Worm (Caenorhabditis elegans) whole organism, mixed stage, embryonic: ENCODE measurements around the gene eel-1.

Experiments used
- M03D4.4 ChIP-seq: sonication (generic microtip); optimal IDR thresholded peaks from 2 replicates; lab custom pipeline; 2017; ENCODE audit warnings: mild to moderate bottlenecking, missing genetic modification characterization, missing compliant biosample characterization
- bed-3 ChIP-seq: fragments of 200-800 bp; sonication (Bioruptor generic); optimal IDR thresholded peaks from 3 replicates; lab custom pipeline; 2018; ENCODE audit warnings: mild to moderate bottlenecking, missing genetic modification characterization, moderate library complexity, missing compliant biosample characterization
- blmp-1 ChIP-seq: fragments of 150-350 bp; optimal IDR thresholded peaks from 2 replicates; lab custom pipeline; 2014; ENCODE audit warnings: missing biosample characterization, missing genetic modification characterization
- ceh-39 ChIP-seq: fragments of 150-350 bp; optimal IDR thresholded peaks from 2 replicates; lab custom pipeline; 2014; ENCODE audit warnings: missing biosample characterization, missing genetic modification characterization
- ceh-43 ChIP-seq: fragments of 200-800 bp; sonication (Bioruptor generic); optimal IDR thresholded peaks from 2 replicates; lab custom pipeline; 2018; ENCODE audit warnings: mild to moderate bottlenecking, missing genetic modification characterization, moderate library complexity, missing compliant biosample characterization
- ceh-83 ChIP-seq: fragments of 200-800 bp; sonication (Bioruptor generic); optimal IDR thresholded peaks from 2 replicates; lab custom pipeline; 2018; ENCODE audit warnings: mild to moderate bottlenecking, missing genetic modification characterization, missing compliant biosample characterization
- ces-1 ChIP-seq: fragments of 150-350 bp; optimal IDR thresholded peaks from 2 replicates; lab custom pipeline; 2014; ENCODE audit warnings: missing biosample characterization, missing genetic modification reagents, missing genetic modification characterization
- cnd-1 ChIP-seq: fragments of 200-800 bp; sonication (Bioruptor generic); optimal IDR thresholded peaks from 2 replicates; lab custom pipeline; 2018; ENCODE audit warnings: mild to moderate bottlenecking, missing genetic modification characterization, missing compliant biosample characterization
- drap-1 ChIP-seq: fragments of 200-800 bp; sonication (Bioruptor generic); optimal IDR thresholded peaks from 3 replicates; lab custom pipeline; 2018; ENCODE audit warnings: mild to moderate bottlenecking, missing genetic modification characterization, missing compliant biosample characterization
- elt-1 ChIP-seq: sonication (generic microtip); optimal IDR thresholded peaks from 2 replicates; lab custom pipeline; 2017; ENCODE audit warnings: missing genetic modification characterization, mild to moderate bottlenecking, missing compliant biosample characterization, antibody characterized with exemption, moderate library complexity, borderline replicate concordance; ENCODE audit not compliant: insufficient read depth
- elt-3 ChIP-seq: fragments of 150-350 bp; optimal IDR thresholded peaks from 2 replicates; lab custom pipeline; 2014; ENCODE audit warnings: missing biosample characterization, missing genetic modification characterization
- flh-1 ChIP-seq: fragments of 200-800 bp; sonication (Bioruptor generic); optimal IDR thresholded peaks from 2 replicates; lab custom pipeline; 2018; ENCODE audit warnings: mild to moderate bottlenecking, missing genetic modification characterization, moderate library complexity, missing compliant biosample characterization
- ham-2 ChIP-seq: fragments of 200-800 bp; sonication (Bioruptor generic); optimal IDR thresholded peaks from 2 replicates; lab custom pipeline; 2018; ENCODE audit warnings: mild to moderate bottlenecking, missing genetic modification characterization, missing compliant biosample characterization
- hlh-1 ChIP-seq: fragments of 150-350 bp; optimal IDR thresholded peaks from 2 replicates; lab custom pipeline; 2014; ENCODE audit warnings: missing biosample characterization, missing genetic modification reagents, missing genetic modification characterization
- lin-13 ChIP-seq: fragments of 150-350 bp; optimal IDR thresholded peaks from 2 replicates; lab custom pipeline; 2014; ENCODE audit warnings: missing biosample characterization, missing genetic modification characterization
- lin-32 ChIP-seq: fragments of 200-800 bp; sonication (Bioruptor generic); optimal IDR thresholded peaks from 2 replicates; lab custom pipeline; 2018; ENCODE audit warnings: mild to moderate bottlenecking, missing genetic modification characterization, missing compliant biosample characterization
- lsy-2 ChIP-seq: fragments of 150-350 bp; optimal IDR thresholded peaks from 2 replicates; lab custom pipeline; 2014; ENCODE audit warnings: missing biosample characterization, missing genetic modification characterization
- mab-5 ChIP-seq: fragments of 150-350 bp; optimal IDR thresholded peaks from 2 replicates; lab custom pipeline; 2014; ENCODE audit warnings: missing biosample characterization, missing genetic modification characterization
- mep-1 ChIP-seq: fragments of 150-350 bp; optimal IDR thresholded peaks from 2 replicates; lab custom pipeline; 2017; ENCODE audit warnings: missing biosample characterization, missing genetic modification reagents, missing genetic modification characterization, inconsistent platforms
- mls-2 ChIP-seq: sonication (generic microtip); optimal IDR thresholded peaks from 2 replicates; lab custom pipeline; 2016; ENCODE audit warnings: mild to moderate bottlenecking, missing genetic modification characterization, moderate library complexity, missing compliant biosample characterization
- nhr-12 ChIP-seq: fragments of 150-350 bp; optimal IDR thresholded peaks from 2 replicates; lab custom pipeline; 2014; ENCODE audit warnings: missing biosample characterization, missing genetic modification characterization
- nhr-2 ChIP-seq: fragments of 150-350 bp; optimal IDR thresholded peaks from 2 replicates; lab custom pipeline; 2014; ENCODE audit warnings: missing biosample characterization, missing genetic modification characterization
- nhr-237 ChIP-seq: fragments of 150-350 bp; optimal IDR thresholded peaks from 2 replicates; lab custom pipeline; 2014; ENCODE audit warnings: missing biosample characterization, missing genetic modification characterization
- nhr-28 ChIP-seq: fragments of 150-350 bp; optimal IDR thresholded peaks from 2 replicates; lab custom pipeline; 2014; ENCODE audit warnings: missing biosample characterization, missing genetic modification characterization
- nhr-76 ChIP-seq: sonication (generic microtip); optimal IDR thresholded peaks from 2 replicates; lab custom pipeline; 2017; ENCODE audit warnings: missing biosample characterization, missing genetic modification characterization
- pha-4 ChIP-seq: fragments of 150-350 bp; optimal IDR thresholded peaks from 2 replicates; lab custom pipeline; 2018; ENCODE audit warnings: missing biosample characterization, missing genetic modification reagents, missing genetic modification characterization
- snpc-4 ChIP-seq: fragments of 150-350 bp; optimal IDR thresholded peaks from 2 replicates; lab custom pipeline; 2014; ENCODE audit warnings: missing biosample characterization, missing genetic modification characterization
- sptf-1 ChIP-seq: sonication (generic microtip); optimal IDR thresholded peaks from 2 replicates; lab custom pipeline; 2017; ENCODE audit warnings: mild to moderate bottlenecking, missing genetic modification characterization, moderate library complexity, missing compliant biosample characterization
- tbx-8 ChIP-seq: fragments of 200-800 bp; sonication (Bioruptor generic); optimal IDR thresholded peaks from 2 replicates; lab custom pipeline; 2018; ENCODE audit warnings: mild to moderate bottlenecking, missing genetic modification characterization, moderate library complexity, missing compliant biosample characterization
- unc-120 ChIP-seq: sonication (generic microtip); optimal IDR thresholded peaks from 2 replicates; lab custom pipeline; 2017; ENCODE audit warnings: missing genetic modification characterization, missing compliant biosample characterization; ENCODE audit not compliant: poor library complexity, severe bottlenecking
- unc-39 ChIP-seq: fragments of 150-350 bp; optimal IDR thresholded peaks from 2 replicates; lab custom pipeline; 2014; ENCODE audit warnings: missing biosample characterization, missing genetic modification characterization
- zip-8 ChIP-seq: fragments of 150-350 bp; optimal IDR thresholded peaks from 2 replicates; lab custom pipeline; 2014; ENCODE audit warnings: missing biosample characterization, missing genetic modification characterization
- ztf-11 ChIP-seq: fragments of 150-350 bp; optimal IDR thresholded peaks from 2 replicates; lab custom pipeline; 2014; ENCODE audit warnings: missing biosample characterization, missing genetic modification characterization

The eel-1 gene

DNA sequence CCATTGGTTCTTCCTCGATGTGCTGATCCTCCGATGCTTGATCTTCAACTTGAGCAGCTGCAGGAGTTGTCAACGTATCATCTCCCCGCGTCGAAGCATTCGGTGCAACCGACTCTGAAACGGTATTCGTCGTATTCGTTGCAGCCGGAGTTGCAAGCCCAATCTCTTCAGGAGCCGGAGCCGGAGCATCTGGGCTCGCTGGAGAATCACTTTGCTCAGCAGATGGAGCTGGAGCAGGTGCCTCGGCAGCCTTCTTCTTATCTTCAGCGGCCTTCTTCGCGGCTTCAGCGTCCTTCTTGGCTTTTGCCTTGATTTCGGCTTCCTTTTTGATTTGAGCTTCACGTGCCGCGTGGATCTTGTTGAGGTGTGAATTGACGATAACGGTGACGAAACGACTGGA, 11.2 kb downstream of the eel-1 start:
- no peak for TF ChIP-seq blmp-1 (tag; lab: Kevin White, UChicago)
- no peak for TF ChIP-seq tbx-8 (GFP tag; lab: Kevin White, UChicago)
- no peak for TF ChIP-seq elt-3 (tag; lab: Kevin White, UChicago)
- TF ChIP-seq ceh-39 (tag; lab: Kevin White, UChicago): no peak
- TF ChIP-seq mep-1: no peak
- no peak for TF ChIP-seq lsy-2
- no peak for TF ChIP-seq mab-5
- no peak for TF ChIP-seq nhr-28
- no peak for TF ChIP-seq sptf-1 (tag; lab: Kevin White, UChicago)
- no peak for TF ChIP-seq ceh-83 (GFP tag; lab: Kevin White, UChicago)
- no peak for TF ChIP-seq lin-32 (GFP tag; lab: Kevin White, UChicago)
- TF ChIP-seq, all 35 proteins: peak for 0

DNA sequence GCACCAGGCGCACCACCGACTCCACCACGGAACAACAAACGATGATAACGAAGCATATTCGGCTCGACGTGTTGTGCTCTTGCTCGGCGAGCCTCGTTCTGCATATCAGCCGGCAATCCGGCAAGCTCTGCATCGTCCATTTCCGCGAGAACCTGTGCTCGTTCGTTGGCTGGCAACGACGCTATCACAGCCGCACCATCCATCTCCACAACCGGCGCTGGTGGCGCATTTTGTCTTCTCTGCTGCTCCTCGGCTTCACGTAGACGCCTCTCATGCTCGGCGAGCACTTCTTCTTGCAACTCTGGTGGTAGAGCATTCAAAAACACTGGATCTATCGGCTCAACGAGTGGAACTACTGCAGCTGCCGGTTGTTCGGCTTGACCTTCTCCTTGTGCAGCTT, 12.0 kb downstream of the eel-1 start:
- TF ChIP-seq drap-1 (no peak), zip-8 (tag; lab: Kevin White, UChicago) (no peak), cnd-1 (tag; lab: Kevin White, UChicago) (no peak), lin-13 (tag; lab: Kevin White, UChicago) (no peak), nhr-2 (tag; lab: Kevin White, UChicago) (no peak), nhr-12 (tag; lab: Kevin White, UChicago) (no peak), elt-1 (tag; lab: Kevin White, UChicago) (no peak), ztf-11 (no peak), ces-1 (no peak), nhr-28 (no peak), bed-3 (GFP tag; lab: Kevin White, UChicago) (no peak), tbx-8 (GFP tag; lab: Kevin White, UChicago) (no peak), ceh-83 (GFP tag; lab: Kevin White, UChicago) (no peak), unc-39 (no peak), nhr-237 (tag; lab: Kevin White, UChicago) (no peak), nhr-76 (no peak), flh-1 (no peak), blmp-1 (tag; lab: Kevin White, UChicago) (no peak), elt-3 (tag; lab: Kevin White, UChicago) (no peak), hlh-1 (tag; lab: Kevin White, UChicago) (no peak)

DNA sequence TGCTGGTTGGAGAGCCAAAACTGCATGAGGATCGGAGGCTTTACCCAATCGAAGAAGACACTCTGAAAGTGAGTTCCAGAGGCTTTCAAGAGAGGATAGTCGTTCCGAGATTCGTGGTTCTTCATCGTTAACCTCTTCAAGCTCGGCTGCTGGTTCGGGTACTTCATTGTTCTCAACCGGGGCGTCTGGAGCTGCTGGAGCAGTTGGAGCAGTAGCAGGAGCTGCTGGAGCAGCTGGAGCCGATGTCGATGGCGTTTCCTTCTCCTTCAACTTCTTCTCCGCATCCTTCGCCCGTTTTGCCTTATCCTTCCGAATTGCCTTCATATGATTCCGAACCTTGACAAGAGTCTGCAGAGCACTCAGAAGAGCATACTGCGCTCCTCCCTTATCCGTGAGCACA, 14.5 kb downstream of the eel-1 start:
- TF ChIP-seq mls-2: no peak
- TF ChIP-seq lin-13 (tag; lab: Kevin White, UChicago): no peak
- TF ChIP-seq ham-2 (GFP tag; lab: Kevin White, UChicago): no peak
- no peak for TF ChIP-seq M03D4.4
- TF ChIP-seq snpc-4: no peak
- TF ChIP-seq ceh-83 (GFP tag; lab: Kevin White, UChicago): no peak
- no peak for TF ChIP-seq pha-4 (tag; lab: Kevin White, UChicago)
- no peak for TF ChIP-seq elt-1 (tag; lab: Kevin White, UChicago)
- no peak for TF ChIP-seq nhr-237 (tag; lab: Kevin White, UChicago)
- no peak for TF ChIP-seq cnd-1 (tag; lab: Kevin White, UChicago)
- no peak for TF ChIP-seq flh-1
- TF ChIP-seq elt-3 (tag; lab: Kevin White, UChicago): no peak
- TF ChIP-seq bed-3 (GFP tag; lab: Kevin White, UChicago): no peak
- no peak for TF ChIP-seq blmp-1 (tag; lab: Kevin White, UChicago)
- no peak for TF ChIP-seq zip-8 (tag; lab: Kevin White, UChicago)

DNA sequence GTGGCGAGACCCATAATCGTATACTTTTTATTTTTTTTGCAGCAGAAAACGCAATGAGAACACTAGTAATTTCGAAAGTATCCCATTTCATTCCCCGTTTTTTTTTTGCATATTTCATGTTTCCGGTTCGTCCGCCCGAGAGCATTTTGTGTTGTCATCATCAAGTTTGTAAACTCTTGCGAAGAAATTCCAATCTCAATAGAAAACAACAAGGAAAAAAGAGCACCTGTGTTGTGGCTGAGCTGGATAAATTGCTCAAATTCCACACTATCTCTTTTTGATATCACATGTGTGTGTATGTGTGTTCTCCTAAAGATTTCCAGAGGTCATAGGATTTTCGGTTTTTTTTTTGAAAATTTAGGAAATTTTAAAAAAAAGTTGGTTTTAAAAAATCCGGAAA, 17.9 kb downstream of the eel-1 start:
- TF ChIP-seq pha-4 (tag; lab: Kevin White, UChicago) (no peak), lin-32 (GFP tag; lab: Kevin White, UChicago) (no peak), bed-3 (GFP tag; lab: Kevin White, UChicago) (no peak), mls-2 (no peak), snpc-4 (no peak), nhr-76 (no peak), nhr-12 (tag; lab: Kevin White, UChicago) (no peak), flh-1 (no peak), drap-1 (no peak), M03D4.4 (no peak), ceh-43 (no peak), unc-120 (no peak), nhr-28 (no peak), ceh-83 (GFP tag; lab: Kevin White, UChicago) (no peak), sptf-1 (tag; lab: Kevin White, UChicago) (no peak), blmp-1 (tag; lab: Kevin White, UChicago) (no peak), nhr-237 (tag; lab: Kevin White, UChicago) (no peak), nhr-2 (tag; lab: Kevin White, UChicago) (no peak), ces-1 (no peak)
